Worm (Caenorhabditis elegans): ENCODE data around the gene F47G9.4.

Gene F47G9.4

DNA sequence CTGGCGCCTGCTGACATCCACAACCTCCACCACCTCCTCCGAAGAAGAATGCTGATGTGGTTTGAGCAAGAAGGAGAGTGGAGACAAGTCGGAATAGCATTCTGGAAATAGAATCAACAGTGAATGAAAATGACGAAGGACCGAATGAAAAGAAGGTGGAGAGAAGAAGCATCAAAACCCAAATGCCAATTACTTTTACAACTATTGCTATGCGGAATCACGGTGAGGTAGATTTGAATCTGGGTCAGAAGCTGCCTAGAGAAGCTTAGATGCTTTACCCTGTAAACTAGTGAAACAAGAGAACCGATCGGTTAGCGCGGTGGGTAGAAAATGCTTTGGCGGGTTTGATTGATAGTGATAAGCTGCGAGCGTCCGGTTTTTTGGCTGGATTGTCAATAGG lies 25.3 kb upstream of the F47G9.4 start, which contains the start of gene grl-7:
grl-7 (minus strand) TSS at position 101 of the 400 bp plus-strand sequence.
- TF ChIP-seq sptf-1 (tag; optimal IDR thresholded peaks at IDR 0.05) = no peak
- TF ChIP-seq ceh-39 (tag; optimal IDR thresholded peaks at IDR 0.05) = no peak
- TF ChIP-seq ham-2 (GFP tag; optimal IDR thresholded peaks at IDR 0.05) = no peak
- no peak for TF ChIP-seq blmp-1 (tag; optimal IDR thresholded peaks at IDR 0.05)
- TF ChIP-seq ces-1 (GFP tag; optimal IDR thresholded peaks at IDR 0.05) = no peak
- TF ChIP-seq nhr-28 (tag; optimal IDR thresholded peaks at IDR 0.05) = no peak
- no peak for TF ChIP-seq mep-1 (tag; optimal IDR thresholded peaks at IDR 0.05)
- TF ChIP-seq lin-32 (GFP tag; optimal IDR thresholded peaks at IDR 0.05) = no peak
- no peak for TF ChIP-seq pha-4 (tag; optimal IDR thresholded peaks at IDR 0.05)
- TF ChIP-seq unc-39 (tag; optimal IDR thresholded peaks at IDR 0.05) = no peak
- no peak for TF ChIP-seq M03D4.4 (tag; optimal IDR thresholded peaks at IDR 0.05)
- no peak for TF ChIP-seq mab-5 (tag; optimal IDR thresholded peaks at IDR 0.05)
- TF ChIP-seq elt-3 (tag; optimal IDR thresholded peaks at IDR 0.05) = no peak
- no peak for TF ChIP-seq cnd-1 (tag; optimal IDR thresholded peaks at IDR 0.05)
- no peak for TF ChIP-seq unc-62 (GFP tag; optimal IDR thresholded peaks at IDR 0.05)
- TF ChIP-seq ceh-43 (GFP tag; optimal IDR thresholded peaks at IDR 0.05) = no peak
- TF ChIP-seq sem-2 (GFP tag; optimal IDR thresholded peaks at IDR 0.05) = no peak
- TF ChIP-seq unc-120 (tag; optimal IDR thresholded peaks at IDR 0.05; ENCODE audit: poor library complexity, severe bottlenecking) = no peak
- no peak for TF ChIP-seq bed-3 (GFP tag; optimal IDR thresholded peaks at IDR 0.05)
- no peak for TF ChIP-seq ztf-11 (tag; optimal IDR thresholded peaks at IDR 0.05)

DNA sequence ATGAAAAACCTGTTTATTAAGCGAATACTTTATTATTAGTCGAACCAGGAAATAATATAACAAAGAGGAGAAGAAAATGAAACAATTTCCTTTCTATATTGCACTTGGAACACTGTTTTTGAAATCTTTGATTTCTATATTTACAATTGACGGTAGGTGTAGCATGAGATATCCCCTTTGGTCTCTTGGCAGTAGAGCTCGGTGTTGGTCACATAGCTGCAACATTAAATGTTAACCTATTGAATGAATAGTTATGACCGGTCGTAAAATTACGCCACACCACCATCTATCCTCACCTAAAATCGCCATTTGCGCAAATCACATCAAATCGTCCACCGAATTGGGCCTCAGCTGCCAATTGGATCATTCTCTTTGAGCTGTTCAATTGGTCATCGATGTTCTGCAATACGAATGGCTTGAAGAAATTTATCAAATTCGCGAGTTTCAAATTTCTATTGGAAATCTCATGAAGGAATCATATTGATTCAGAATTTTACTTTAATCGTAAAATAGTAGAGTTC lies 23.3 kb upstream of the F47G9.4 start:
- no peak for TF ChIP-seq mls-2 (tag; optimal IDR thresholded peaks at IDR 0.05)
- no peak for TF ChIP-seq lsy-2 (tag; optimal IDR thresholded peaks at IDR 0.05)
- TF ChIP-seq ceh-39 (tag; optimal IDR thresholded peaks at IDR 0.05) = no peak
- TF ChIP-seq sem-2 (GFP tag; optimal IDR thresholded peaks at IDR 0.05) = no peak
- no peak for TF ChIP-seq nhr-28 (tag; optimal IDR thresholded peaks at IDR 0.05)
- TF ChIP-seq unc-120 (tag; optimal IDR thresholded peaks at IDR 0.05; ENCODE audit: poor library complexity, severe bottlenecking) = no peak
- TF ChIP-seq sptf-1 (tag; optimal IDR thresholded peaks at IDR 0.05) = peak; percentile 13
- TF ChIP-seq nhr-2 (tag; optimal IDR thresholded peaks at IDR 0.05) = peak; percentile 10
- no peak for TF ChIP-seq zip-8 (tag; optimal IDR thresholded peaks at IDR 0.05)
- TF ChIP-seq nhr-76 (tag; optimal IDR thresholded peaks at IDR 0.05) = no peak
- no peak for TF ChIP-seq nhr-237 (tag; optimal IDR thresholded peaks at IDR 0.05)
- TF ChIP-seq snpc-4 (tag; optimal IDR thresholded peaks at IDR 0.05) = no peak
- TF ChIP-seq ces-1 (GFP tag; optimal IDR thresholded peaks at IDR 0.05) = peak; percentile 22
- no peak for TF ChIP-seq drap-1 (GFP tag; optimal IDR thresholded peaks at IDR 0.05)
- TF ChIP-seq cnd-1 (tag; optimal IDR thresholded peaks at IDR 0.05) = peak; percentile 3

DNA sequence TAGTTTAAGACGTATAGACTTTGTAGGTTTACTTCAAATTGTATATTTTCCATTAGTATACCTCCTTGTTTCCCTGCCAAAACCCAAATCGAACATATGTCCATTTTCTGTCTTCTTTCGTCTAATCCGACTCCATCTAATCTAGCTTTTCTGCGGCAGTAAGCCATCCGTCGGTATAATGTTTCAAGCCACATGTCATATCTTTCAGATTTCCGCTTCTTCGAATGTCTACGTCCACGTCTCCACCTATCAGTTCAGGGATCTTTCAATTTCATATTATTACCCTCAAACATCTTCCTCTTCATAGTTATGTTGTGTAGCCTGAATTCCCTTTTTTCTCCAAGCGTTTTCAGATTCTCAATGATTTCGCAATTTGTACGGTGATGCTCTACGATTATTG lies 22.5 kb upstream of the F47G9.4 start:
- TF ChIP-seq elt-1 (tag; optimal IDR thresholded peaks at IDR 0.05; ENCODE audit: borderline replicate concordance, insufficient read depth) (peak; percentile 76), ceh-39 (tag; optimal IDR thresholded peaks at IDR 0.05) (no peak)

DNA sequence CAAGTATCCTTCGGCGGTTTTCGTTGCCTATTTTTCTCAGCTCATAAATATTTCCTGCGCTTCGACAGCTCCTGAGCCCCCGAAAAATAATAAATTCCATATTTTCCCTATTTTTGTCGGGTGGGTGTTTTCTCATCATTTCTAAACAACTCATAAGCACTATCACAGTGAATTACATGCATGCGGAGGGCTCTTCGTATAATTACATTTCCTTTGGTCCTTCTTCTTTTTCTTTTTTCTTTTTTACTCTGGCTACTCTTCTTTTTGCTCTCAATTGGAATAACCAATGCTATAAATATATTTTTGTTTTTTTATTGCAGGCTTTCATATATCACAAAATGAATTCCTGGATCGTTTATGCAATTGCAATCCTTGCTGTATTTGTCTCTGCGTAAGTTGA lies 20.3 kb upstream of the F47G9.4 start, which contains the start of gene T02E9.5:
T02E9.5 (plus strand) TSS at position 321 of the 400 bp plus-strand sequence.
- TF ChIP-seq ces-1 (GFP tag; optimal IDR thresholded peaks at IDR 0.05) (peak; percentile 94), nhr-12 (tag; optimal IDR thresholded peaks at IDR 0.05) (no peak)

DNA sequence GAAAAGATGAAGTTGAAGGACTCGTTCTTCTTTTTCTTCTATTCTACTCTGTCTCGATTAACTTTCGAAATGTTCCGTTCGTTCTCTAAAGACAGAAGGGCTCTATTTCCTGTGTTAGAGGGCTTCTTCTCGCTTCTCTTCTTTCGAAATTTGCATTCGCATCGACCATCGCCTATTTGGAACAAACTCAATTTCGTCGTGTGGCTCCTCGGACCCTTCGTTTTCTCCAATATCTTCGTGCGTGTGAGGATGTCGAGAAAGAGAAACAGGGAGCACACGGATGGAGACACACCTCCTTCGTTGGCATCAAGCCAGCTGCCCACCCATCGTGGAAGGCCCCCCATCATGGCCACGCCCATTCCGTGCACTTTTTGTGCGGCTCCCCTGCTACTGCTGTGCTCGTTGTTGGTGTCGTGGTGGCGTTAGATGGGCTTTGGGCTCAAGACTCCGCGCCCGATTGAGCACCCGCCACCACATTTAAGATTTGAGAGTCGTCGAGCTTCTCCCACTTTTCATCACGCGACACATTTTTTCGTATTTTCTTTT lies 19.6 kb upstream of the F47G9.4 start:
- no peak for TF ChIP-seq flh-1 (GFP tag; optimal IDR thresholded peaks at IDR 0.05)
- TF ChIP-seq mls-2 (tag; optimal IDR thresholded peaks at IDR 0.05) = peak; percentile 43
- no peak for TF ChIP-seq lsy-2 (tag; optimal IDR thresholded peaks at IDR 0.05)
- TF ChIP-seq pha-4 (tag; optimal IDR thresholded peaks at IDR 0.05) = no peak
- TF ChIP-seq ces-1 (GFP tag; optimal IDR thresholded peaks at IDR 0.05) = peak; percentile 95
- TF ChIP-seq lin-13 (tag; optimal IDR thresholded peaks at IDR 0.05) = no peak
- no peak for TF ChIP-seq hlh-1 (tag; optimal IDR thresholded peaks at IDR 0.05)

Measured in whole organism, mixed stage, embryonic.